Fruit fly (Drosophila melanogaster): ENCODE results near the gene CG4199.

CG4199 gene

DNA sequence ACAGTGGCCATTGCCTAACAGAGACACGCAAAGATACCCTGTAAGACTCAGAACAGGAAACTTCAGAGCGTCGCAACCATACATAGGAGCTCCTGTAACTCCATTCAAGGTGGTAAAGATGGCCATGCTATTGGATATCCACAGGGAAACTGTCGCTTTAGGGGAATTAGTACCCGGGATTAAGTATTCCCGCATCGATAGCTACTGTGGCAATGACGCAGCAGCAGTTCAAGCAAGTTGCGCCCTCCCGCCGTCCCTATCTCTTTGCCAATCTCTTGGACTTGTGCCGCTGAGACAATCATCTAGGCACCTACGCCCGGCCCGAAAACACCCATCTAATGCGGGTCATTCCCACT lies 2.6 kb downstream of the CG4199 start (continued):
- TF ChIP-seq Opbp (GFP tag; IDR thresholded peaks at IDR 0.05; ENCODE audit: partially characterized antibody) (no peak), CG4404 (GFP tag; IDR thresholded peaks at IDR 0.05) (peak; percentile 53), fd102C (GFP tag; optimal IDR thresholded peaks at IDR 0.05) (no peak), phol (tag; optimal IDR thresholded peaks at IDR 0.05) (peak; percentile 49), zen2 (GFP tag; IDR thresholded peaks at IDR 0.05; ENCODE audit: partially characterized antibody) (no peak), CG30403 (GFP tag; optimal IDR thresholded peaks at IDR 0.05) (peak; percentile 57), stc (GFP tag; IDR thresholded peaks at IDR 0.05) (peak; percentile 47; the same call in 1 of the 2 replicates), kay (GFP tag; optimal IDR thresholded peaks at IDR 0.05) (peak; percentile 98), CG11093 (GFP tag; IDR thresholded peaks at IDR 0.05) (peak; percentile 62; the same call in 2 of the 3 replicates), Dref (GFP tag; IDR thresholded peaks at IDR 0.05) (no peak), CG4854 (GFP tag; optimal IDR thresholded peaks at IDR 0.05) (no peak), CG14441 (GFP tag; IDR thresholded peaks at IDR 0.05) (peak; percentile 75), CG9727 (GFP tag; optimal IDR thresholded peaks at IDR 0.05) (peak; percentile 49), Deaf1 (tag; optimal IDR thresholded peaks at IDR 0.05) (peak; percentile 31), ind (GFP tag; optimal IDR thresholded peaks at IDR 0.05) (peak; percentile 77), tll (GFP tag; optimal IDR thresholded peaks at IDR 0.05) (no peak), Hand (GFP tag; optimal IDR thresholded peaks at IDR 0.05) (peak; percentile 66), ssp (GFP tag; IDR thresholded peaks at IDR 0.05) (peak; percentile 51; the same call in 1 of the 2 replicates), Fer1 (GFP tag; optimal IDR thresholded peaks at IDR 0.05) (peak; percentile 82), CG2712 (tag; optimal IDR thresholded peaks at IDR 0.05) (peak; percentile 48), gem (tag; optimal IDR thresholded peaks at IDR 0.05) (peak; percentile 69), run (tag; optimal IDR thresholded peaks at IDR 0.05) (no peak), CG8765 (GFP tag; IDR thresholded peaks at IDR 0.05) (0 out of 2 replicates have a peak, but pooled peaks have one; percentile 15), sr (GFP tag; IDR thresholded peaks at IDR 0.05) (0 out of 3 replicates have a peak, but pooled peaks have one; percentile 24), bcd (GFP tag; optimal IDR thresholded peaks at IDR 0.05) (peak; percentile 65), ttk (GFP tag; IDR thresholded peaks at IDR 0.05) (peak; percentile 66)

DNA sequence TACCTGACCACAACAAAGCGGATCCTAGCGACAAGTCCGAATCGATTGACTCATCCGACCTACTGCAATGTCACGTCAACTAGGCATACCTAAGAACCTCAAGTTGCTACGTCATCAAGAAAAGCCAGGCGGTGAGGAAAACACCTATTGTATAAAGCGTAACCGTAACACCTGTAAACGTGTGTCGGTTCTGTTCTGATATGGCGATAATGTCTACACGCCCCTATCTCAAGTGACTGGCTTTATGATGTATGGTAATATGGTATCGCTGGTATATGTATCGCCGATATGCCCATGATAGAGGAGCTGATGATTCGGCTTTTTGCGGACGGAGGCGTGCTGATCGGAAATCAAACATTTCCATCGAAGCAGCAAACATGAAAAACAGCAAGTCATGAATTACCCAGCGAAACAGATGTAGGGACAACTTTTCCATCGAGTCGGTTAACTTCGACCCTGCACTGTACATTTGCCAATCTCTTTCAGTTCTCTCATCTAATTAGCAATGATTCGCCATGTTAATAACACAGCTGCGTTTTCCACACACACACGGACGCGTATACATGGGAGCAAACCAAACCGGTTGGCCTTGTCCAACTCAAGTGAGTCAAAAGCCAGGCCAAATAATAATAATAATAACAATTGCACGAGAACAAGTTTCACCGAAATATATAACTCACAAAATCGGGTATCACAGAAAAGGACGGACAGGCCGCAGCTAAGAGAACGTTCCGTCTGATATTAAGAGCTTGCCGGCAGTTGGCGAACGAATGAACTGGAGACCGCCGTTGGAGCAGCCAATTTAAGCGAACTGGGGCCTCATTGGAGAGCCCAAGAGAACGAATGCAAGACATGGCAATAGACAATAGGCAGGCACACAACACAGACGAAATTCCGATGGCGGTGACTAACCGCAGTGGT lies 3.2 kb downstream of the CG4199 start:
- TF ChIP-seq CTCF (GFP tag; optimal IDR thresholded peaks at IDR 0.05): no peak
- no peak for TF ChIP-seq CG10209 (GFP tag; optimal IDR thresholded peaks at IDR 0.05)
- no peak for TF ChIP-seq eyg (GFP tag; optimal IDR thresholded peaks at IDR 0.05)
- TF ChIP-seq gem (tag; optimal IDR thresholded peaks at IDR 0.05): no peak
- TF ChIP-seq CG4820 (GFP tag; optimal IDR thresholded peaks at IDR 0.05): no peak
- TF ChIP-seq cwo (GFP tag; optimal IDR thresholded peaks at IDR 0.05): peak; percentile 34
- no peak for TF ChIP-seq CG8924 (tag; optimal IDR thresholded peaks at IDR 0.05)
- TF ChIP-seq hth (optimal IDR thresholded peaks at IDR 0.05): no peak
- no peak for TF ChIP-seq CG10565 (GFP tag; optimal IDR thresholded peaks at IDR 0.05)
- TF ChIP-seq CG10431 (GFP tag; optimal IDR thresholded peaks at IDR 0.05): no peak
- no peak for TF ChIP-seq CG2889 (GFP tag; IDR thresholded peaks at IDR 0.05)
- no peak for TF ChIP-seq kay (GFP tag; optimal IDR thresholded peaks at IDR 0.05)
- no peak for TF ChIP-seq Lpt (GFP tag; optimal IDR thresholded peaks at IDR 0.05)
- no peak for TF ChIP-seq Jarid2 (GFP tag; optimal IDR thresholded peaks at IDR 0.05)
- TF ChIP-seq CG5953 (GFP tag; IDR thresholded peaks at IDR 0.05): no peak
- TF ChIP-seq ken (GFP tag; IDR thresholded peaks at IDR 0.05): no peak
- TF ChIP-seq CG6654 (GFP tag; optimal IDR thresholded peaks at IDR 0.05): no peak
- peak; percentile 42 for TF ChIP-seq CG13894 (tag; optimal IDR thresholded peaks at IDR 0.05)
- TF ChIP-seq CG9727 (GFP tag; optimal IDR thresholded peaks at IDR 0.05): no peak
- TF ChIP-seq CG30403 (GFP tag; optimal IDR thresholded peaks at IDR 0.05): no peak
- TF ChIP-seq abd-A (tag; optimal IDR thresholded peaks at IDR 0.05): no peak
- TF ChIP-seq CG12155 (GFP tag; optimal IDR thresholded peaks at IDR 0.05): no peak
- TF ChIP-seq salm (tag; optimal IDR thresholded peaks at IDR 0.05): no peak
- no peak for TF ChIP-seq CG12769 (tag; optimal IDR thresholded peaks at IDR 0.05)
- TF ChIP-seq CG6813 (GFP tag; optimal IDR thresholded peaks at IDR 0.05): no peak
- no peak for TF ChIP-seq CG7745 (tag; optimal IDR thresholded peaks at IDR 0.05)
- no peak for TF ChIP-seq aop (GFP tag; IDR thresholded peaks at IDR 0.05)

Data from whole organism, embryonic.